Worm (Caenorhabditis elegans) whole organism, late embryonic: Measurements from ENCODE around the gene nspg-14.

Experiments
- C38D4.7 ChIP-seq: fragments of 200-800 bp; sonication (Bioruptor generic); optimal IDR thresholded peaks from 2 replicates; lab custom pipeline; 2018; ENCODE audit warnings: mild to moderate bottlenecking, missing genetic modification characterization, moderate library complexity, missing compliant biosample characterization
- K09A11.1 ChIP-seq: sonication (generic microtip); optimal IDR thresholded peaks from 2 replicates; lab custom pipeline; 2017; ENCODE audit warnings: antibody characterized with exemption, mild to moderate bottlenecking, missing genetic modification characterization, missing compliant biosample characterization; ENCODE audit not compliant: insufficient read depth
- T23F11.4 ChIP-seq: fragments of 200-800 bp; sonication (Bioruptor generic); optimal IDR thresholded peaks from 2 replicates; lab custom pipeline; 2018; ENCODE audit warnings: mild to moderate bottlenecking, missing genetic modification characterization, missing compliant biosample characterization
- Y22D7AL.16 ChIP-seq: sonication (generic microtip); optimal IDR thresholded peaks from 2 replicates; lab custom pipeline; 2016; ENCODE audit warnings: missing genetic modification characterization, missing compliant biosample characterization
- ama-1 ChIP-seq: fragments of 150-350 bp; optimal IDR thresholded peaks from 2 replicates; lab custom pipeline; 2014
- ceh-14 ChIP-seq: sonication (generic microtip); optimal IDR thresholded peaks from 2 replicates; lab custom pipeline; 2016; ENCODE audit warnings: missing genotype, missing genetic modification characterization, missing compliant biosample characterization
- ceh-2 ChIP-seq: sonication (generic microtip); optimal IDR thresholded peaks from 2 replicates; lab custom pipeline; 2016; ENCODE audit warnings: missing genotype, missing genetic modification characterization, missing compliant biosample characterization
- ceh-22 ChIP-seq: sonication (generic microtip); optimal IDR thresholded peaks from 2 replicates; lab custom pipeline; 2017; ENCODE audit warnings: missing biosample characterization, missing genetic modification characterization
- ceh-24 ChIP-seq: sonication (generic microtip); optimal IDR thresholded peaks from 2 replicates; lab custom pipeline; 2016; ENCODE audit warnings: mild to moderate bottlenecking, missing genetic modification characterization, missing compliant biosample characterization
- ceh-30 ChIP-seq: fragments of 150-350 bp; optimal IDR thresholded peaks from 2 replicates; lab custom pipeline; 2014; ENCODE audit warnings: missing biosample characterization, missing genetic modification characterization
- ceh-45 ChIP-seq: fragments of 200-800 bp; sonication (Bioruptor generic); IDR thresholded peaks from 2 replicates; pipeline ENCODE4 v1.3.6; 2022; ENCODE audit warnings: missing genetic modification reagents, missing genetic modification characterization, missing compliant biosample characterization
- dmd-4 ChIP-seq: sonication (generic microtip); optimal IDR thresholded peaks from 2 replicates; lab custom pipeline; 2016; ENCODE audit warnings: borderline replicate concordance, missing genetic modification characterization, missing compliant biosample characterization
- dve-1 ChIP-seq: sonication (generic microtip); optimal IDR thresholded peaks from 2 replicates; lab custom pipeline; 2017; ENCODE audit warnings: antibody characterized with exemption, mild to moderate bottlenecking, missing genetic modification characterization, missing compliant biosample characterization
- elt-2 ChIP-seq: sonication (generic microtip); optimal IDR thresholded peaks from 2 replicates; lab custom pipeline; 2016; ENCODE audit warnings: missing genetic modification reagents, missing genetic modification characterization, missing compliant biosample characterization
- elt-4 ChIP-seq: sonication (generic microtip); optimal IDR thresholded peaks from 2 replicates; lab custom pipeline; 2016; ENCODE audit warnings: missing genetic modification characterization, missing compliant biosample characterization
- ets-4 ChIP-seq: sonication (generic microtip); optimal IDR thresholded peaks from 2 replicates; lab custom pipeline; 2016; ENCODE audit warnings: missing genetic modification characterization, missing compliant biosample characterization
- fkh-10 ChIP-seq: fragments of 150-350 bp; optimal IDR thresholded peaks from 2 replicates; lab custom pipeline; 2014; ENCODE audit warnings: missing biosample characterization, missing genetic modification reagents, missing genetic modification characterization
- fkh-6 ChIP-seq: sonication (generic microtip); optimal IDR thresholded peaks from 2 replicates; lab custom pipeline; 2016; ENCODE audit warnings: missing genetic modification characterization, missing compliant biosample characterization
- gmeb-2 ChIP-seq: sonication (generic microtip); optimal IDR thresholded peaks from 2 replicates; lab custom pipeline; 2016; ENCODE audit warnings: missing genetic modification characterization, inconsistent platforms, missing compliant biosample characterization
- hlh-13 ChIP-seq: fragments of 200-800 bp; sonication (Bioruptor generic); optimal IDR thresholded peaks from 2 replicates; lab custom pipeline; 2018; ENCODE audit warnings: mild to moderate bottlenecking, missing genetic modification characterization, missing compliant biosample characterization
- hlh-30 ChIP-seq: sonication (generic microtip); optimal IDR thresholded peaks from 2 replicates; lab custom pipeline; 2017; ENCODE audit warnings: antibody characterized with exemption, missing genetic modification characterization, missing compliant biosample characterization; ENCODE audit not compliant: insufficient read depth
- hlh-8 ChIP-seq: sonication (generic microtip); optimal IDR thresholded peaks from 2 replicates; lab custom pipeline; 2016; ENCODE audit warnings: missing genotype, missing genetic modification characterization, missing compliant biosample characterization
- lin-11 ChIP-seq: fragments of 200-800 bp; sonication (Bioruptor generic); optimal IDR thresholded peaks from 2 replicates; lab custom pipeline; 2018; ENCODE audit warnings: mild to moderate bottlenecking, missing genetic modification characterization, missing compliant biosample characterization
- madf-2 ChIP-seq: sonication (generic microtip); optimal IDR thresholded peaks from 2 replicates; lab custom pipeline; 2017; ENCODE audit warnings: missing genetic modification characterization, missing compliant biosample characterization
- mec-3 ChIP-seq: sonication (generic microtip); optimal IDR thresholded peaks from 2 replicates; lab custom pipeline; 2016; ENCODE audit warnings: borderline replicate concordance, missing genetic modification characterization, missing compliant biosample characterization
- nfya-1 ChIP-seq: sonication (generic microtip); optimal IDR thresholded peaks from 2 replicates; lab custom pipeline; 2017; ENCODE audit warnings: missing genetic modification characterization, mild to moderate bottlenecking, missing compliant biosample characterization, antibody characterized with exemption, moderate library complexity
- nhr-11 ChIP-seq: fragments of 150-350 bp; optimal IDR thresholded peaks from 2 replicates; lab custom pipeline; 2014; ENCODE audit warnings: missing biosample characterization, missing genetic modification characterization
- nhr-232 ChIP-seq: sonication (generic microtip); optimal IDR thresholded peaks from 2 replicates; lab custom pipeline; 2016; ENCODE audit warnings: missing genetic modification characterization, missing compliant biosample characterization
- odd-2 ChIP-seq: sonication (generic microtip); optimal IDR thresholded peaks from 2 replicates; lab custom pipeline; 2017; ENCODE audit warnings: antibody characterized with exemption, mild to moderate bottlenecking, missing genetic modification characterization, missing compliant biosample characterization
- pag-3 ChIP-seq: sonication (generic microtip); optimal IDR thresholded peaks from 2 replicates; lab custom pipeline; 2016; ENCODE audit warnings: missing compliant biosample characterization, missing genetic modification characterization, borderline replicate concordance
- pat-9 ChIP-seq: fragments of 200-800 bp; sonication (Bioruptor generic); optimal IDR thresholded peaks from 2 replicates; lab custom pipeline; 2018; ENCODE audit warnings: mild to moderate bottlenecking, missing genetic modification characterization, moderate library complexity, missing compliant biosample characterization
- pax-1 ChIP-seq: fragments of 150-350 bp; optimal IDR thresholded peaks from 2 replicates; lab custom pipeline; 2014; ENCODE audit warnings: missing biosample characterization, missing genetic modification characterization
- pha-2 ChIP-seq: sonication (generic microtip); optimal IDR thresholded peaks from 2 replicates; lab custom pipeline; 2017; ENCODE audit warnings: mild to moderate bottlenecking, missing genetic modification characterization, missing compliant biosample characterization
- pha-4 ChIP-seq: fragments of 150-350 bp; optimal IDR thresholded peaks from 2 replicates; lab custom pipeline; 2018; ENCODE audit warnings: missing biosample characterization, missing genetic modification reagents, missing genetic modification characterization
- pqm-1 ChIP-seq: sonication (generic microtip); optimal IDR thresholded peaks from 2 replicates; lab custom pipeline; 2016; ENCODE audit warnings: missing genetic modification characterization, missing compliant biosample characterization
- pros-1 ChIP-seq: fragments of 150-350 bp; optimal IDR thresholded peaks from 2 replicates; lab custom pipeline; 2014; ENCODE audit warnings: missing biosample characterization, missing genetic modification reagents, missing genetic modification characterization
- ref-2 ChIP-seq: sonication (generic microtip); optimal IDR thresholded peaks from 2 replicates; lab custom pipeline; 2016; ENCODE audit warnings: missing genetic modification characterization, missing compliant biosample characterization
- sdc-2 ChIP-seq: sonication (generic microtip); optimal IDR thresholded peaks from 2 replicates; lab custom pipeline; 2016; ENCODE audit warnings: missing genotype, missing genetic modification characterization, missing compliant biosample characterization
- sox-2 ChIP-seq: fragments of 200-800 bp; sonication (Bioruptor generic); IDR thresholded peaks from 2 replicates; pipeline ENCODE4 v1.3.6; 2022; ENCODE audit warnings: missing genetic modification reagents, missing genetic modification characterization, missing compliant biosample characterization
- syd-9 ChIP-seq: sonication (generic microtip); optimal IDR thresholded peaks from 2 replicates; lab custom pipeline; 2016; ENCODE audit warnings: mild to moderate bottlenecking, missing genetic modification characterization, moderate library complexity, missing compliant biosample characterization
- ttx-3 ChIP-seq: sonication (generic microtip); optimal IDR thresholded peaks from 2 replicates; lab custom pipeline; 2016; ENCODE audit warnings: missing genetic modification reagents, missing genetic modification characterization, missing compliant biosample characterization
- unc-86 ChIP-seq: sonication (generic microtip); optimal IDR thresholded peaks from 2 replicates; lab custom pipeline; 2016; ENCODE audit warnings: missing genetic modification characterization, missing compliant biosample characterization
- ztf-16 ChIP-seq: sonication (generic microtip); optimal IDR thresholded peaks from 2 replicates; lab custom pipeline; 2017; ENCODE audit warnings: missing genetic modification characterization, missing compliant biosample characterization

The nspg-14 gene

DNA sequence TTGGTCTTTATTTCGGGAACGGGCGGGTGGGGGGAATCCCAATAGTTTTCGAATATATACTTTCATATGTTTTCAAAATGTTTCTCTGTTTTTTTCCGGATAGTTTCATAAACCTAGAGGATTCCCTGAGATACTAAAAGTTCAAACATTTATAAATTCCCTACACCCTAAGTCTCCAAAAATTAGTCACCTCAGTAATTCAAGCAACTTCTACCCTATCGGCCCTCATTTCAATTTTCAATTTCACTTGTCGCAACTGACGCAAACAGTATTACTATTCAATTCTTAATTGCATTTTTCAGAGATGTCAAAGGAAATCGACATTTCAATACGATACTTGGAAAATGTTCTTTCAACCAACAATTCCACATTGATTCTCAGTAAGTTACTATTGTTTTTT, 11.2 kb downstream of the nspg-14 start, which contains the start of gene Y34B4A.4:
Gene Y34B4A.4 (plus strand): TSS at position 301 of the 400 bp plus-strand sequence.
- no peak for TF ChIP-seq nfya-1 (tag; lab: Kevin White, UChicago)
- TF ChIP-seq C38D4.7 (GFP tag; lab: Kevin White, UChicago) = no peak
- TF ChIP-seq pag-3 (tag; lab: Kevin White, UChicago) = no peak
- no peak for TF ChIP-seq sox-2 (GFP tag; lab: Robert Waterston, UW)
- TF ChIP-seq elt-2 = no peak
- no peak for TF ChIP-seq pha-4 (tag; lab: Kevin White, UChicago)
- TF ChIP-seq ceh-22 (tag; lab: Kevin White, UChicago) = no peak
- no peak for TF ChIP-seq dve-1 (tag; lab: Kevin White, UChicago)
- TF ChIP-seq T23F11.4 (GFP tag; lab: Kevin White, UChicago) = no peak
- TF ChIP-seq pros-1 (tag; lab: Kevin White, UChicago) = no peak
- no peak for TF ChIP-seq madf-2
- TF ChIP-seq odd-2 (tag; lab: Kevin White, UChicago) = no peak

DNA sequence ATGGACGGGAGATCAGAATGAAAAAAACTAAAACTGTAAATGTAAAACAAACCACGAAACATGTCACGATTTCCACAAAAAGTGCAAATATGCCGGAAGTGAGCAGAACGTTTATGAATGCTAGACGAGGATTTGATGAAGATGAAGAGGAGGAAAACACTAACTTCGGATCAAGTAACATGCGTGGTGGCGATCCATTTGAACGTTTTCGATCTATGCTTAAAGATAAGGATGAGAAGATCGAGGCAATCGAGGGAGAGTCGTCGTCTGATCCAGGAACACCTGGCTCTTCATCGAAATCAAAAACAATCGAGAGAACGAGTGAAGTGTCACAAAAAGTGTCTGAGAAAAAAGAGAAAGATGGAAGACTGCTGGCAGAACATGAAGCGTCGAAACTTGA, 12.5 kb downstream of the nspg-14 start:
- TF ChIP-seq pha-2 (tag; lab: Kevin White, UChicago) = no peak
- TF ChIP-seq nhr-11 (tag; lab: Kevin White, UChicago) = no peak
- no peak for TF ChIP-seq nhr-232 (tag; lab: Kevin White, UChicago)
- no peak for TF ChIP-seq unc-86
- TF ChIP-seq ref-2 (tag; lab: Kevin White, UChicago) = no peak
- no peak for TF ChIP-seq ztf-16
- TF ChIP-seq mec-3 (tag; lab: Kevin White, UChicago) = no peak
- TF ChIP-seq fkh-6 (tag; lab: Kevin White, UChicago) = no peak
- TF ChIP-seq syd-9 (tag; lab: Kevin White, UChicago) = no peak
- TF ChIP-seq pat-9 (tag; lab: Kevin White, UChicago) = no peak

DNA sequence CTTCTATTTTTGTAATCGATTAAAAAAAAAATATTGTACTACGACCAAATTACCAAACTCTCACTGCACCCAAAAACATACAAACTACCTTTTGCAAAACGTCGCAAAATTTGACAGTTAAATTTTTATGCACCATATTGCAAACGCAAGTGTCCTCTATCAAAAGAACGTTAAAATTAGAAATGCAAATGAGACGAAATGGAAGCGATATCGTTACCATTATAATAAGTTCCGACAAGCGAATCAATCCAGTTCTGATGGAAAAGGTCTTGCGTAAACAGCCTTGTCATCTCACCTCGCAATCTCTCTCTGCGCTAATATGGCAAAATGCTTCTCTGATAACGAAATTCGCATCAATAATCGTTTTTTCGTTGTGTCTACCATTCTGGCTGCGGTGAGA, 15.2 kb downstream of the nspg-14 start:
- no peak for TF ChIP-seq nfya-1 (tag; lab: Kevin White, UChicago)
- no peak for TF ChIP-seq pqm-1 (tag; lab: Kevin White, UChicago)
- no peak for TF ChIP-seq ttx-3 (tag; lab: Kevin White, UChicago)
- TF ChIP-seq unc-86 = no peak
- TF ChIP-seq C38D4.7 (GFP tag; lab: Kevin White, UChicago) = no peak
- TF ChIP-seq Y22D7AL.16 = no peak
- TF ChIP-seq fkh-10 (GFP tag; lab: Kevin White, UChicago) = no peak
- TF ChIP-seq lin-11 (tag; lab: Kevin White, UChicago) = no peak
- TF ChIP-seq elt-2 = no peak
- TF ChIP-seq elt-4 (tag; lab: Kevin White, UChicago) = no peak
- no peak for TF ChIP-seq sdc-2 (tag; lab: Kevin White, UChicago)
- no peak for TF ChIP-seq ztf-16

DNA sequence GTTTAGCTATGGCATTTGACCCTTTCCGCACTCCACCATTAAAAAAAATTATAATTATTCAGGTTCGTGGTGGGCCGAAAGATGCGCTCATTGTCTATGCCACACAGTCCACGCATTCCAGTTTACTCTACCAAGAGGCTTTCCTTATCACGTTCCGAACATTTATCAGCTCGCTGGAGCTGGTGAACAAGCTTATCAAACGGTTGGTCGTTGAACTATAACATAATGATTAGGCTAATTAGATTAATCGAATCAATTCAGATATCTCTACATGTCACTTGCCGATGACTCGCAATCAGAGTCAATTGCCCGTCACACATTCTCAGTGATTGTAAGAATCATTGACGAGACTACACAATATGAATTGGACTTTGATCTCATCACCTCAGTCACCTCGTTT, 16.5 kb downstream of the nspg-14 start:
- TF ChIP-seq hlh-8 (tag; lab: Kevin White, UChicago) (no peak), pag-3 (tag; lab: Kevin White, UChicago) (no peak), elt-2 (peak; percentile 64), ets-4 (tag; lab: Kevin White, UChicago) (no peak), hlh-13 (GFP tag; lab: Kevin White, UChicago) (no peak), fkh-6 (tag; lab: Kevin White, UChicago) (no peak), dmd-4 (tag; lab: Kevin White, UChicago) (no peak), madf-2 (no peak), ceh-30 (tag; lab: Kevin White, UChicago) (no peak)

DNA sequence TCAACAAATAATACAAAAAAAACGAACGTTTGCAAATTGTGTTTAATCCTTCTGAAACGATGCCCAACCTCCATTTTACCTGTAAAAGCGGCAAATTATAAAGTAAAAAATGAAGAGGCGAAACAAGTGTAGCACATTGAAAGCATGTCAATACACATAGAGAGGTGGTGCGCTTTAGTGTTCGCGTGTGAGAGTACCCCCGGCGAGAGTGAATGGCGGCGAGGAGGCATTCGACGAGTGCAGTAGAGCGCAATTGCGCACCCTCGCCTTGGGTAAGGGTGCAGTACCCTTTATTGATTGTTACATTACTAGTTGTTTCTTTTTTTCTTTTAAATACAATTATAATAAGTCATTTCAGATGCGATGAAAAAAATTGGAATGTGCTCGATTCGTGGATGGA, 22.4 kb downstream of the nspg-14 start, which contains the start of gene hst-6:
Gene hst-6 (plus strand): TSS at position 353 of the 400 bp plus-strand sequence.
- TF ChIP-seq ceh-14 (peak; percentile 6), ceh-2 (tag; lab: Kevin White, UChicago) (no peak), pax-1 (tag; lab: Kevin White, UChicago) (no peak), lin-11 (tag; lab: Kevin White, UChicago) (no peak), ceh-45 (GFP tag; lab: Robert Waterston, UW) (no peak), odd-2 (tag; lab: Kevin White, UChicago) (no peak), ceh-24 (tag; lab: Kevin White, UChicago) (no peak), Y22D7AL.16 (no peak), ceh-22 (tag; lab: Kevin White, UChicago) (no peak), ama-1 (lab: Kevin White, UChicago) (no peak), T23F11.4 (GFP tag; lab: Kevin White, UChicago) (no peak), K09A11.1 (tag; lab: Kevin White, UChicago) (no peak), fkh-10 (GFP tag; lab: Kevin White, UChicago) (no peak), sox-2 (GFP tag; lab: Robert Waterston, UW) (peak; percentile 27; the same call in 1 of the 2 replicates), hlh-13 (GFP tag; lab: Kevin White, UChicago) (no peak), pros-1 (tag; lab: Kevin White, UChicago) (peak; percentile 81), hlh-8 (tag; lab: Kevin White, UChicago) (no peak), unc-86 (peak; percentile 3), pag-3 (tag; lab: Kevin White, UChicago) (no peak), gmeb-2 (tag; lab: Kevin White, UChicago) (no peak), hlh-30 (tag; lab: Kevin White, UChicago) (peak; percentile 36)
